Fruit fly (Drosophila melanogaster): Measurements from ENCODE around the gene Zip71B.
A peak's percentile ranks its signal among the peaks of the same experiment; 100 is the strongest.

Zip71B gene

dm6 chr3L:15013296-15013695 is 21.2 kb downstream of the Zip71B start:
- TF ChIP-seq Drgx (GFP tag; IDR thresholded peaks at IDR 0.05) (peak; percentile 45; the same call in 1 of the 2 replicates), tin (GFP tag; optimal IDR thresholded peaks at IDR 0.05) (peak; percentile 2), CG7839 (tag; optimal IDR thresholded peaks at IDR 0.05) (peak; percentile 2), CG15514 (GFP tag; optimal IDR thresholded peaks at IDR 0.05) (no peak), CG2712 (tag; optimal IDR thresholded peaks at IDR 0.05) (peak; percentile 23), HLH3B (GFP tag; IDR thresholded peaks at IDR 0.05) (no peak), Mes4 (GFP tag; optimal IDR thresholded peaks at IDR 0.05) (no peak), CG11504 (tag; optimal IDR thresholded peaks at IDR 0.05) (peak; percentile 20), Ets65A (GFP tag) (peak; percentile 62), grau (tag; optimal IDR thresholded peaks at IDR 0.05) (peak; percentile 73), tna (GFP tag; IDR thresholded peaks at IDR 0.05; ENCODE audit: partially characterized antibody) (no peak), gem (tag; optimal IDR thresholded peaks at IDR 0.05) (peak; percentile 28)

- no peak for TF ChIP-seq hb (GFP tag; IDR thresholded peaks at IDR 0.05; ENCODE audit: partially characterized antibody)
- TF ChIP-seq B-H1 (GFP tag; IDR thresholded peaks at IDR 0.05): peak; percentile 77; the same call in 2 of the 3 replicates
- peak; percentile 38; the same call in 1 of the 3 replicates for TF ChIP-seq croc (GFP tag; conservative IDR thresholded peaks at IDR 0.05)
- TF ChIP-seq Ets97D (GFP tag; optimal IDR thresholded peaks at IDR 0.05): peak; percentile 29
- TF ChIP-seq Med (GFP tag): peak; percentile 93
- TF ChIP-seq kni (GFP tag; optimal IDR thresholded peaks at IDR 0.05): no peak
- TF ChIP-seq Asciz (GFP tag; optimal IDR thresholded peaks at IDR 0.05): peak; percentile 83
- peak; percentile 77 for TF ChIP-seq bcd (GFP tag; optimal IDR thresholded peaks at IDR 0.05)
- no peak for TF ChIP-seq fd64A (GFP tag; optimal IDR thresholded peaks at IDR 0.05)
- peak; percentile 71 for TF ChIP-seq CG1602 (GFP tag; optimal IDR thresholded peaks at IDR 0.05)
- no peak for TF ChIP-seq CG9215 (GFP tag; IDR thresholded peaks at IDR 0.05)
- TF ChIP-seq ase (GFP tag; IDR thresholded peaks at IDR 0.05): peak; percentile 77; the same call in 2 of the 3 replicates
- peak; percentile 66 for TF ChIP-seq CG10959 (GFP tag; IDR thresholded peaks at IDR 0.05)
- peak; percentile 12 for TF ChIP-seq gcm2 (GFP tag; optimal IDR thresholded peaks at IDR 0.05)
- peak; percentile 52 for TF ChIP-seq Dp (GFP tag; optimal IDR thresholded peaks at IDR 0.05)
- peak; percentile 72 for TF ChIP-seq CG5180 (GFP tag; optimal IDR thresholded peaks at IDR 0.05)
- peak; percentile 59 for TF ChIP-seq CG33557 (GFP tag; optimal IDR thresholded peaks at IDR 0.05)
- peak; percentile 52 for TF ChIP-seq CG10543 (GFP tag; optimal IDR thresholded peaks at IDR 0.05)
- no peak for TF ChIP-seq nerfin-2 (GFP tag; IDR thresholded peaks at IDR 0.05; ENCODE audit: partially characterized antibody)
- no peak for TF ChIP-seq ftz-f1 (GFP tag; optimal IDR thresholded peaks at IDR 0.05)
- no peak for TF ChIP-seq CG30020 (tag; optimal IDR thresholded peaks at IDR 0.05)
- no peak for TF ChIP-seq wdn (GFP tag; IDR thresholded peaks at IDR 0.05)
- peak; percentile 10 for TF ChIP-seq HLHmδ (GFP tag; optimal IDR thresholded peaks at IDR 0.05)
- peak; percentile 89 for TF ChIP-seq az2 (GFP tag; optimal IDR thresholded peaks at IDR 0.05)
- no peak for TF ChIP-seq YL-1 (GFP tag; optimal IDR thresholded peaks at IDR 0.05)
- peak; percentile 75 for TF ChIP-seq sim (GFP tag; IDR thresholded peaks at IDR 0.05)
- peak; percentile 40 for TF ChIP-seq Nf-YC (tag; optimal IDR thresholded peaks at IDR 0.05)
- peak; percentile 73 for TF ChIP-seq CG10209 (GFP tag; optimal IDR thresholded peaks at IDR 0.05)
- peak; percentile 39; the same call in 1 of the 2 replicates for TF ChIP-seq ssp (GFP tag; IDR thresholded peaks at IDR 0.05)
- no peak for TF ChIP-seq CG17186 (GFP tag; optimal IDR thresholded peaks at IDR 0.05)
- TF ChIP-seq CG3838 (GFP tag; optimal IDR thresholded peaks at IDR 0.05): peak; percentile 39
- peak; percentile 89 for TF ChIP-seq CG17829 (tag; optimal IDR thresholded peaks at IDR 0.05)
- TF ChIP-seq kah (GFP tag; optimal IDR thresholded peaks at IDR 0.05): peak; percentile 74
- no peak for TF ChIP-seq hth (optimal IDR thresholded peaks at IDR 0.05)
- no peak for TF ChIP-seq GATAe (GFP tag; conservative IDR thresholded peaks at IDR 0.05)
- TF ChIP-seq CG4424 (GFP tag; optimal IDR thresholded peaks at IDR 0.05): peak; percentile 91
- peak; percentile 46 for TF ChIP-seq D19B (GFP tag; optimal IDR thresholded peaks at IDR 0.05)
These were observed 22.0 kb downstream of the Zip71B start, which contains the start of gene Reck for dm6 chr3L:15013957-15014692. TSS of gene Reck (minus strand) at chr3L:15014062.
